Fruit fly (Drosophila melanogaster): ENCODE measurements around the gene MstProx.

MstProx gene

dm6 chr3R:7322549-7322948 lies 46.6 kb downstream of the MstProx start:
- TF ChIP-seq CG1620 (GFP tag; optimal IDR thresholded peaks at IDR 0.05) (no peak), CG11617 (GFP tag; optimal IDR thresholded peaks at IDR 0.05) (no peak), CG33017 (tag; optimal IDR thresholded peaks at IDR 0.05) (no peak), Clk (GFP tag; optimal IDR thresholded peaks at IDR 0.05) (no peak), cic (GFP tag; optimal IDR thresholded peaks at IDR 0.05) (no peak), CG7101 (tag; optimal IDR thresholded peaks at IDR 0.05) (no peak), CG14711 (tag; optimal IDR thresholded peaks at IDR 0.05) (no peak), kay (GFP tag; ENCODE audit: borderline replicate concordance) (no peak), Hr96 (GFP tag; optimal IDR thresholded peaks at IDR 0.05) (no peak), Crg-1 (GFP tag; optimal IDR thresholded peaks at IDR 0.05) (no peak), ovo (GFP tag; optimal IDR thresholded peaks at IDR 0.05) (no peak), pad (GFP tag; optimal IDR thresholded peaks at IDR 0.05) (no peak)

DNA sequence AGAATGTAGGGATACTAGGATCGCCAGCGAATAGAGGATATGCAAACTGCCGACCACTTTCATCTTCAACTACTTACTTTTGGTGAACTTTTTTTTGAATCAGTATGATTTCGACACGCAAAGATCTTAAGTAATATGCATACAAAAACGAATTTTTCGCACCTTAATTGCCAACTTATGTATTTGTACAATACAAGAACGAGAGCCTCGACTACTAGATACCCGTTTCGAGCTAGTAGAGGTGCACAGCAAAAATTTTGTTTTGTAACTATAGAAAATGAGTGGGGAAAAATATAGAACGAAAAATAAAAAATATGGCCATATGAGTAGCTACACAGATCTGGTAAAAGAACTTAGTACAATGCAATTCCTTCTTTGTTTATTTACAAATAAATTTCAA lies 52.0 kb downstream of the MstProx start, which contains the start of gene CG10029:
TSS of gene CG10029 (minus strand) at position 101 of the 400 bp plus-strand sequence.
- TF ChIP-seq cic (GFP tag; optimal IDR thresholded peaks at IDR 0.05) (no peak), kay (GFP tag; ENCODE audit: borderline replicate concordance) (peak; percentile 26)
